Worm (Caenorhabditis elegans): Measurements from ENCODE around the gene W09D10.4.

- TF ChIP-seq W03F9.2 (tag; optimal IDR thresholded peaks at IDR 0.05) (no peak), dao-5 (tag; optimal IDR thresholded peaks at IDR 0.05) (no peak)
Observed at ce11 chrIII:10755480-10756066, 39.6 kb upstream of the W09D10.4 start, which contains the start of gene hpl-2.

Measured in whole organism, L4/young adult.